Worm (Caenorhabditis elegans) whole organism, early embryonic: ENCODE data around the gene let-716.

ENCODE experiments used
- ama-1 ChIP-seq: fragments of 150-350 bp; optimal IDR thresholded peaks from 2 replicates; lab custom pipeline; 2014
- flt-1 ChIP-seq: fragments of 200-800 bp; sonication (Bioruptor generic); IDR thresholded peaks from 2 replicates; pipeline ENCODE4 v1.3.6; 2022; ENCODE audit warnings: missing genetic modification characterization, missing compliant biosample characterization
- hmbx-1 ChIP-seq: sonication (generic microtip); optimal IDR thresholded peaks from 2 replicates; lab custom pipeline; 2016; ENCODE audit warnings: mild to moderate bottlenecking, missing genetic modification characterization, missing compliant biosample characterization
- hnd-1 ChIP-seq: sonication (generic microtip); optimal IDR thresholded peaks from 2 replicates; lab custom pipeline; 2016; ENCODE audit warnings: missing genetic modification characterization, missing compliant biosample characterization
- tra-4 ChIP-seq: sonication (generic microtip); optimal IDR thresholded peaks from 2 replicates; lab custom pipeline; 2017; ENCODE audit warnings: missing genetic modification characterization, missing compliant biosample characterization

DNA sequence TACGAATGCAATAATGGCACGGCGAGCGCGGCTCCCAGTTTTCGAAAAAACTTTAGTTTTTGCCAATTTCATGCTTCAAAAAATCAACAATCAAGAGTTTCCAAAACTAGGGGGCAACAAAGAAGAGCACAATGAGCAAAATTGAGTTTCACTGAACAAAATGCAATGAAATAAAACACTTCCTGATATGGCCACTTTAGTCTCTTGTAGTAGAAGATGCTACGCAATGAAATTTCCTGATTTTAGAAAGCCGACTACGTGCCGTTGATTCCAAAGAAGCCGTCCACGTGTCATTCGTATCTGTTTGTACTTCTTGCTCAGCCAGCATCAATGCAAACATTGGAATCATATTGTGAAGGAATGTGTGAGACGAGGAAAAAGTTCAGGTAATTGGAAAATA is 49.0 kb upstream of the let-716 start:
- no peak for TF ChIP-seq tra-4 (tag; lab: Kevin White, UChicago)
- no peak for TF ChIP-seq hmbx-1 (tag; lab: Kevin White, UChicago)
- no peak for TF ChIP-seq hnd-1 (tag; lab: Kevin White, UChicago)
- TF ChIP-seq flt-1 (GFP tag; lab: Robert Waterston, UW) = no peak
- TF ChIP-seq ama-1 (lab: Kevin White, UChicago) = no peak
